Fruit fly (Drosophila melanogaster): ENCODE measurements around the gene ind.

Gene ind

DNA sequence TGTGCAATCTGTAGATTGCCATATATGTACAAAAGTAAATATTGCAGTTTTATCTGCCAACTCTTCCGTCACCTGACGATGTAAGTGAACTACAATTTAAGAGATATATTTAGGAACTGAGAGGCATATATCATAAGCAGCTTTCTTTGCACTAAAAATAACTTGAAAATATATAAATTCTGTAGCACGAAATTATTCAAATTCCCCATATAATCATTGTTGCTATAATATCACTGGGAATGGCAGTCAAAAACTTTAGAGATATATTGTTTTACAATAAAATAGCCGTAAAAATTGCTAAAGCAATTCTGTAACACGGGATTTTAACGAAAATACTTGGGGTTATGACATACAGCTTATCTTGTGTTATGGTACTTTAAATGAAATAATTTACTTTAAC is 7.6 kb upstream of the ind start, which contains the start of gene CG43679:
Gene CG43679, minus strand, starts transcription at position 101 of the 400 bp plus-strand sequence.
- TF ChIP-seq CTCF (optimal IDR thresholded peaks at IDR 0.05) (no peak), CG8478 (optimal IDR thresholded peaks at IDR 0.05) (no peak)

dm6 chr3L:15050706-15051105 is 7.0 kb upstream of the ind start, which contains the start of gene CG12310:
Gene CG12310 (minus strand): TSS chr3L:15050806.
- TF ChIP-seq CG8478 (optimal IDR thresholded peaks at IDR 0.05) (no peak), CTCF (optimal IDR thresholded peaks at IDR 0.05) (no peak)

DNA sequence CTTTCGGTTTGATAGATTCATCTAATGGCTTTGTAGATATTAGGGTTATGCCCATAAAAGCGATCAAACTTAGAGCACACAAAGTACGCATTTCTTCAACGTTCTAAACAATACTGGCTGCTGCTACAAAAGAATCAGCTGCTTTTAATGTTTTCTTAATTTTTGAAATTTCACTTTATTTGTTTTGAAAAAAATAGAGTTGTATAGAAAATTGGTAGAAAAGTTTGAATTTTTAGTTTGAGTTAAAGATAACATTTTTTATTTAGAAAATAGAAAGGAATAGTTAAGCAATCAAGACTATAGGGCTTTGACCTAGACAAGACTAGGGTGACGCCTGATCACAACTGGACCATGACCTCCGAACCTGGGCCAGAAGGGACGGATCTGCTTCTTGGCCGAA is 6.4 kb upstream of the ind start, which contains the start of gene CG18581:
Gene CG18581, minus strand, starts transcription at position 101 of the 400 bp plus-strand sequence.
- TF ChIP-seq CTCF (optimal IDR thresholded peaks at IDR 0.05): no peak
- no peak for TF ChIP-seq CG8478 (optimal IDR thresholded peaks at IDR 0.05)

DNA sequence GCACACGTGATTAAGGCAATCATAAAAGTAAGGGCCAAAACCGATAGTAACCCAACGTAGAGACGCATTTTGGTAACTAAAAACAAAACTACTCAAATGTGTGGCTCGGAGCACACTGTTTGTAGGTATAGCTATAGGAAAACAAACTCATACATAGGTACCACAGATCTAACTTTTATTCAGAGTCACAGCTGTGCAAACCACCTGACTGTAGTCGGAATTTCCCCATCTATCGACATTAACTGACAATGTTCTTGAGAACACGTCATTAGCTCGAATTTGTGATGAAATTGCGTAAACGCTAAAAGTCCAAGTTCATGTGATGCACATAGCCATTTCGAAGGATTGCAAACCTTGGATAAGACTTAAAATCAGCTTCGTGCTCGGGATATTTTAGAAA is 5.7 kb upstream of the ind start, which contains the start of gene CG43678:
Gene CG43678, minus strand, starts transcription at position 101 of the 400 bp plus-strand sequence.
- TF ChIP-seq CTCF (optimal IDR thresholded peaks at IDR 0.05) (no peak), CG8478 (optimal IDR thresholded peaks at IDR 0.05) (no peak)

dm6 chr3L:15048091-15048490 is 4.4 kb upstream of the ind start:
- TF ChIP-seq CTCF (optimal IDR thresholded peaks at IDR 0.05) (peak; percentile 84 to 90), CG8478 (optimal IDR thresholded peaks at IDR 0.05) (no peak)

DNA sequence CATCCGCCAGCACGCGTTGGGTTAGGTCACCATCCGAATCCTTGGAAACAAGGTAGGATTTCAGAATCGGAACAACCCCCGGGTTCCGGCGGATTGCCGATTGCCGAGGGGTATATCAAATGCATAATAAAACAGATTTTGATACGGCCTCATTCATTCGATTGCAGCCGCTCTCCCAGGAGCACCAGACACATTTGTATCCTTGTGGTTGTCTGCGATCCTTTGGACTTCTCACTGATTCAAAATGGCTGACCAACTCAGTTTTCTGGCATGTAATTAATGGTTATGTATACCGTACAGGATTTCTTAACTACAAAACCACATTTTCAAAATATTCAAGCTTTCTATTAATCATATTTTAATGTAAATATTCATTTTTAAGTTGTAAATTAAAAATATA is 3.9 kb upstream of the ind start:
- TF ChIP-seq CG8478 (optimal IDR thresholded peaks at IDR 0.05) (no peak), CTCF (optimal IDR thresholded peaks at IDR 0.05) (no peak)

DNA sequence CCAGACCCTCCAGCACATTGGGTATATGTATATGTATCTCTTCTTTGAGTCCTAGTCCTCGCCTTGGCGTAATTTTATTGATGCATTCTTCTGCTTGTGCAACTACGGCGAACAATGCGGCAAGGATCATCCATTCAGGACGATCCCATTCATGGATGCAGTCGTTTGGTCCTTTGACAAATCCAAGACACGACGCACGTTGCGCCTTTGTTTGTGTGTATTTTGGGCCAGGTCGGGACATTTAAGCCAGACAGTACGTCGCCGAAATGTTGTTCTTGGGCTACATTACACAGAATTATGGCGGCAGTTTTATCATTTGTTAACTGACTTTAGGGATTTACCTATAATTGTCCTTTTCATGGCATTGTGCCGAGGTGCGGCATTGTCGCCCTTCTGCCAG is 1.4 kb upstream of the ind start:
- no peak for TF ChIP-seq CG8478 (optimal IDR thresholded peaks at IDR 0.05)
- no peak for TF ChIP-seq CTCF (optimal IDR thresholded peaks at IDR 0.05)

DNA sequence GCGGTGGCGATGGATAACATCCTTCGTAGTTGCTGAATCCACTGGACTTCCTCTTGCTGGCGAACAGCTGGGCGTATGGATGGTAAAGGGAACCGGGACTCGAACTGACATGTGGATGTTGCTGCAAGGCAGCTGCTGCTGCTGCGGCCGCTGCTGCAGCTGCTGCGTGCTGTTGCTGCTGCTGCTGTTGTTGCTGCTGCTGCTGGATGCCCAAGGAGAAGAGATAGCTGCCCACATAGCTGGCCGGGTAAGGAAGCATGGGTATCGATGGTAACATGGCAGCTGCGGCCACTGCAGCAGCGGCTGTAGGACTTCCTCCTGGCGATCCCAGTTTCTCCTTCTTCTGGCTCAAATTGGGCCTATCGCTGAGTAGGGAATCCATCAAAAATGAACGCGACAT is 259 bp downstream of the ind start:
- TF ChIP-seq CG8478 (optimal IDR thresholded peaks at IDR 0.05) (no peak), CTCF (optimal IDR thresholded peaks at IDR 0.05) (no peak)

DNA sequence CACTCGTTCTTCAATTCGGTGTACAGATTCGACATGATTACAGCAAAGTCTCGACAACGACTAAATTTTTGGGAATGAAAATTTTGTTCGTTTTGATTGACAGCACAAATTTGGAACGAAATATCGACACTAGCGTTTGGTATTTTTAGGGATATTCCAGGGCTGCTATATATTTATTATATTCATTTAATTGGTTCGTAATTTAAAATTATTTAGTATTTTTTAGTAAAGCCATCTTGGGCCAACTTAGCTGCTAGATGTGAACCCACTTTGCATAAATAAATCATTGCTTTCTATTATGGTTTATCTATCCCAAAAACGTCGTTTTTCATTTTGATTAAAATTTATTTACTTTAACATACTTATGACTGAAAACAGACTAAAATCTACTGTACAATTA is 1.3 kb downstream of the ind start, which contains the start of gene Rpn12R:
Gene Rpn12R, minus strand, starts transcription at position 101 of the 400 bp plus-strand sequence.
- TF ChIP-seq CG8478 (optimal IDR thresholded peaks at IDR 0.05): no peak
- no peak for TF ChIP-seq CTCF (optimal IDR thresholded peaks at IDR 0.05)

DNA sequence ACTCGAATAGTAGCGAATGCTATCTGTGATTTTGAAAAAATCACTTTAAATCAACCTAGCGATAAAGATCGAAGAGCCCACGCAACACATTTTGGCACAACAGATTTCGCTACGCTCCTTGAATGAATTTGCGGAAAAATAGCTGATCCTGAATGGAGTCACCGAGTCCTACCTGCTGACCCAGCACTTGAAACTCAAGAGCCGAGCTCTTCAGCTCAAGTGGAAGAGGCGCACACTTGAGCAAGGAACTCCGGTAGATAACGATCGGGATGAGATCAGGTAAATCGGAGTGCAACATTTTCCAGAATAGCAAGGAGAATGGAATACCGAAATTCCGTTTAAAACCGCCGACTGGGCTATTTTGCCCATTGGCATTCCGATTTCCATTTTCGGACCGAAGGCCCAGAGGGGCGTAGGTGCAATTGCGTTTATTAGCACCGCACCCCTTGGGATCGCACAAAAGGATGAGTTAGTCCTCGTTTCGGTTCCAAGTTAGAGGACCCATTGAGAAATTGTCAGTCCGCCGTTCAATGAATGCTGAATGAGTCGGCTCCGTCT is 3.3 kb downstream of the ind start:
- TF ChIP-seq CG8478 (optimal IDR thresholded peaks at IDR 0.05) (no peak), CTCF (optimal IDR thresholded peaks at IDR 0.05) (no peak)

- TF ChIP-seq CTCF (optimal IDR thresholded peaks at IDR 0.05): no peak
- no peak for TF ChIP-seq CG8478 (optimal IDR thresholded peaks at IDR 0.05)
Observed at dm6 chr3L:15039510-15039909, 4.2 kb downstream of the ind start.

dm6 chr3L:15035585-15035984 is 8.1 kb downstream of the ind start:
- TF ChIP-seq CTCF (optimal IDR thresholded peaks at IDR 0.05): no peak
- TF ChIP-seq CG8478 (optimal IDR thresholded peaks at IDR 0.05): no peak

DNA sequence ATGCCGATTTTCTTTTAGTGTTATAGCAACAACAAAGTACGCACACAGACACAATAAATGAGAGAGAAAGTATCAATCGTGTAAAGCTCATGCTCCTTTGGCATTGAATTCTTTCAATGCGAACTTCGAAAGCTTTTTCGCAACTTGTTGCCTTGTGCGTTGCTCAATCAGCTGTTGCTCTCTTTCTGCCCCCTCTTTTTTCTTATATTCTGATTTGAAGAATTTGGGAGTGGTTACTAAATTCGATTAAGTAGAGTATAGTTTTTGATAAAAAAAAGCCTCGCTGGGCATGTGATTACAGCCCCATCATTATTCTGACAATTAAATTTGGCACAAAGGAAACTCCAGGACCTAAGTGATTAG is 9.0 kb downstream of the ind start:
- no peak for TF ChIP-seq CTCF (optimal IDR thresholded peaks at IDR 0.05)
- no peak for TF ChIP-seq CG8478 (optimal IDR thresholded peaks at IDR 0.05)

DNA sequence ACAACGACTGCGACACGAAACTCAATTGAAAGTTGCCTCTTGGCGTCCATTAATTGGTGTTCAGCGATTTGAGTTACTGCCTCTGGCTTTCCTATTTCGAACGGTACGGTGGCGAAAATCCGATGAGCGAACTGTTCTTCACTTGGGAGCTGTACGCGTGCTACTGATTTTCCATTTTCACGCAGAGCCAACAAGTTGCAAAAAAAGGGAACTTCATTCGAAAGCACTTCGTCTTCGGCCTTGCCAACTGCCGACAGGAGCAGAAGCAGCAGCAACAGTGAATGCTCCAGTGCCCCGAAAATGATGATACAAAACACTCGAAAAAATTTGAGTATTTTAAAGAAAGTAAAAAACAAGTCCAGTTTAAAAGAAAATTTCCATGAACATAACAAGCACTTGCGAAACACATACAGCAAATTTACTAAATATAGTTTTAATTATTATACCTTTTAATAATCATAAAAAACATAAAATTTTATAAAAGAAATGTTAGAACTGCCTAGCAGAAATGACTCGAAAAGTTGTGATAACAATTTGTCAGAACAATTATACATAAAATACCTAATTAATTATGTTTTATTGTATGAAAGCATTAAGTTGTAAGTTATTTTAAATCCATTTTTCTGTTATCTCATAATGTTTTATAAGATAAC is 9.5 kb downstream of the ind start:
- TF ChIP-seq CTCF (optimal IDR thresholded peaks at IDR 0.05) (no peak), CG8478 (optimal IDR thresholded peaks at IDR 0.05) (no peak)

DNA sequence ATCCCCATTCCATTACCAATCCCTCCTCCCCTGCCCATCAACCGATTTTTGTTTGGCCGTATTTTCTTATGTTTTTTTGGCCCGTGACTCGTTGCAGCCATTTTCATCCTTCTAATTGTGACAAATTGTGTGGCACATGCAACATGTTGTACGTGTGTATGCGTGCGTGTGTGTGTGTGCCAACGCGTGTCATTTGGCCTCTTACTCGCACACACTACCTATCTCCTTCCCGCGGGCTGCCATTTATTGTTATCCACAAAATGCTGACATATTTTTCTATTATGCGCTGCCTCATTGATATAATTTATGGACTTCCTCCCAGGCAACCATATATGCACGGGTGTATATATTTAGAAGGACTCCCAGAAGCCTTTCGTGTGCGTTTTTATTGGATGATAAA is 12.0 kb downstream of the ind start:
- no peak for TF ChIP-seq CTCF (optimal IDR thresholded peaks at IDR 0.05)
- TF ChIP-seq CG8478 (optimal IDR thresholded peaks at IDR 0.05): no peak

DNA sequence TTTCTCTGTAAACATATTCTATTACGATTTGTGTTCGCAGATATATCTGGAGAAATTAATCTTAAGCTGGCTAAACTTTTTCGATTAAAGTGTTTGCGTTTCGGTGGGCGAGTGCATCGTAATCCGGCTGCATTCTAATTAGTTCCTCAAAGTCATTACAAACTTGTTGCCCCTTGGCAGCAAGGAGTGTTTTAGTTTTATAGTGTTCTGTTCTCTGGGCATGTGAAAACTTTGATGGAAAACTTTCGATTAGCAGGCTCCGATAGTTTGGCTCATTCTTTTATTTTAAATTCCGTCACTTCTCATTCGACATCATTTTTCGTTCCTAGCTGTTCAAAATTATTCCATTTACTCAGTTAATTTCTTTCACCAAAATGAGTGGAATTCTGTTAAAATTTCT is 20.5 kb downstream of the ind start, which contains the start of gene CG32148:
Gene CG32148, plus strand, starts transcription at position 301 of the 400 bp plus-strand sequence.
- no peak for TF ChIP-seq CG8478 (optimal IDR thresholded peaks at IDR 0.05)
- TF ChIP-seq CTCF (optimal IDR thresholded peaks at IDR 0.05): no peak
